In genomic region chrX:17509048-17509776, ce11 we compare ENCODE assay signal across 6 worm cellular contexts.
TF ChIP-seq lines count a peak whose summit lies in the region.

No protein-coding gene starts in this region.

TF ChIP-seq in whole organism, L1 larva, 84 proteins besides CTCF, POLR2A, EP300 and RAD21:
- peak in 2 of 6 experiments; percentile 64 to 76 for TF ChIP-seq elt-3 (tag; optimal IDR thresholded peaks at IDR 0.05; lab: Kevin White, UChicago)
- TF ChIP-seq lin-35 (GFP tag; optimal IDR thresholded peaks at IDR 0.05; lab: Kevin White, UChicago) = peak in 1 of 2 experiments; percentile 30
- TF ChIP-seq zag-1 (tag; optimal IDR thresholded peaks at IDR 0.05; lab: Kevin White, UChicago) = no peak
- TF ChIP-seq nhr-85 (tag; lab: Kevin White, UChicago) = peak; percentile 75
- peak; percentile 54 for TF ChIP-seq nhr-20 (tag; optimal IDR thresholded peaks at IDR 0.05; lab: Kevin White, UChicago)
- TF ChIP-seq elt-2 (tag; optimal IDR thresholded peaks at IDR 0.05; lab: Kevin White, UChicago) = peak; percentile 64
- TF ChIP-seq lin-39 (tag; optimal IDR thresholded peaks at IDR 0.05; lab: Kevin White, UChicago) = no peak
- TF ChIP-seq mdl-1 (tag; optimal IDR thresholded peaks at IDR 0.05; lab: Kevin White, UChicago) = peak in 1 of 2 experiments; percentile 13
- no peak for TF ChIP-seq F16B12.6 (tag; optimal IDR thresholded peaks at IDR 0.05; lab: Kevin White, UChicago)
- no peak for TF ChIP-seq dsc-1 (tag; optimal IDR thresholded peaks at IDR 0.05; lab: Kevin White, UChicago)
- peak; percentile 57 for TF ChIP-seq lin-14 (GFP tag; optimal IDR thresholded peaks at IDR 0.05; lab: Kevin White, UChicago)
- peak; percentile 26 for TF ChIP-seq nhr-71 (tag; optimal IDR thresholded peaks at IDR 0.05; lab: Kevin White, UChicago)
- TF ChIP-seq blmp-1 (tag; optimal IDR thresholded peaks at IDR 0.05; lab: Kevin White, UChicago) = peak; percentile 15
- no peak for TF ChIP-seq nhr-84 (tag; optimal IDR thresholded peaks at IDR 0.05; lab: Kevin White, UChicago)

TF ChIP-seq in whole organism, L2 larva, 48 proteins besides CTCF, POLR2A, EP300 and RAD21:
- TF ChIP-seq sma-3 (GFP tag; optimal IDR thresholded peaks at IDR 0.05; lab: Kevin White, UChicago) (peak; percentile 2), fos-1 (tag; optimal IDR thresholded peaks at IDR 0.05; lab: Kevin White, UChicago) (peak; percentile 54), nhr-6 (tag; optimal IDR thresholded peaks at IDR 0.05; lab: Kevin White, UChicago) (peak; percentile 8), sma-9 (GFP tag; optimal IDR thresholded peaks at IDR 0.05; lab: Kevin White, UChicago) (peak; percentile 79), sma-9 (tag; optimal IDR thresholded peaks at IDR 0.05; lab: Kevin White, UChicago) (no peak), lin-39 (tag; optimal IDR thresholded peaks at IDR 0.05; lab: Kevin White, UChicago) (no peak), nhr-25 (tag; optimal IDR thresholded peaks at IDR 0.05; lab: Kevin White, UChicago) (peak; percentile 41), crh-2 (tag; optimal IDR thresholded peaks at IDR 0.05; lab: Kevin White, UChicago) (peak; percentile 56), mdl-1 (tag; optimal IDR thresholded peaks at IDR 0.05; lab: Kevin White, UChicago) (peak in 1 of 2 experiments; percentile 1), R02D3.7 (tag; optimal IDR thresholded peaks at IDR 0.05; lab: Kevin White, UChicago) (no peak)

TF ChIP-seq in whole organism, L3 larva, 47 proteins besides CTCF, POLR2A, EP300 and RAD21 (continues in another document):
- TF ChIP-seq lin-15B (tag; optimal IDR thresholded peaks at IDR 0.05; lab: Kevin White, UChicago) (no peak), nhr-76 (tag; optimal IDR thresholded peaks at IDR 0.05; lab: Kevin White, UChicago) (no peak), elt-1 (tag; optimal IDR thresholded peaks at IDR 0.05; lab: Kevin White, UChicago) (no peak), jun-1 (tag; optimal IDR thresholded peaks at IDR 0.05; lab: Kevin White, UChicago) (no peak), nhr-77 (tag; optimal IDR thresholded peaks at IDR 0.05; lab: Kevin White, UChicago) (no peak), fkh-10 (GFP tag; optimal IDR thresholded peaks at IDR 0.05; lab: Kevin White, UChicago) (no peak), sea-2 (GFP tag; optimal IDR thresholded peaks at IDR 0.05; lab: Kevin White, UChicago) (no peak), elt-3 (tag; optimal IDR thresholded peaks at IDR 0.05; lab: Kevin White, UChicago) (no peak), nhr-23 (tag; optimal IDR thresholded peaks at IDR 0.05; lab: Kevin White, UChicago) (no peak), elt-2 (tag; optimal IDR thresholded peaks at IDR 0.05; lab: Kevin White, UChicago) (peak; percentile 80), mdl-1 (tag; optimal IDR thresholded peaks at IDR 0.05; lab: Kevin White, UChicago) (no peak), skn-1 (tag; optimal IDR thresholded peaks at IDR 0.05; lab: Kevin White, UChicago) (no peak), egl-5 (tag; optimal IDR thresholded peaks at IDR 0.05; lab: Kevin White, UChicago) (no peak), nhr-11 (tag; optimal IDR thresholded peaks at IDR 0.05; lab: Kevin White, UChicago) (no peak), fos-1 (tag; optimal IDR thresholded peaks at IDR 0.05; lab: Kevin White, UChicago) (no peak), ztf-4 (tag; optimal IDR thresholded peaks at IDR 0.05; lab: Kevin White, UChicago) (no peak), pha-4 (tag; optimal IDR thresholded peaks at IDR 0.05; lab: Kevin White, UChicago) (peak; percentile 60), daf-12 (tag; optimal IDR thresholded peaks at IDR 0.05; lab: Kevin White, UChicago) (no peak), ceh-16 (tag; optimal IDR thresholded peaks at IDR 0.05; lab: Kevin White, UChicago) (no peak)

TF ChIP-seq in whole organism, L4 larva, 104 proteins besides CTCF, POLR2A, EP300 and RAD21 (continues in another document):
- TF ChIP-seq F10B5.3 (tag; optimal IDR thresholded peaks at IDR 0.05; lab: Kevin White, UChicago) (no peak), ZK546.5 (tag; optimal IDR thresholded peaks at IDR 0.05; lab: Kevin White, UChicago) (no peak), aha-1 (tag; lab: Kevin White, UChicago) (peak; percentile 95), hlh-30 (tag; optimal IDR thresholded peaks at IDR 0.05; lab: Kevin White, UChicago; ENCODE audit: insufficient read depth) (peak; percentile 18), mdl-1 (tag; optimal IDR thresholded peaks at IDR 0.05; lab: Kevin White, UChicago) (peak in 1 of 2 experiments; percentile 61), dmd-6 (GFP tag; IDR thresholded peaks at IDR 0.05; lab: Robert Waterston, UW) (peak; percentile 72), zip-11 (GFP tag; IDR thresholded peaks at IDR 0.05; lab: Robert Waterston, UW) (no peak), hlh-11 (tag; optimal IDR thresholded peaks at IDR 0.05; lab: Kevin White, UChicago) (peak; percentile 75), nhr-28 (tag; optimal IDR thresholded peaks at IDR 0.05; lab: Kevin White, UChicago) (peak; percentile 78), mes-2 (tag; optimal IDR thresholded peaks at IDR 0.05; lab: Kevin White, UChicago; ENCODE audit: poor library complexity, severe bottlenecking) (no peak), pqm-1 (tag; optimal IDR thresholded peaks at IDR 0.05; lab: Kevin White, UChicago) (peak; percentile 51), D1046.2 (GFP tag; IDR thresholded peaks at IDR 0.05; lab: Robert Waterston, UW) (no peak), nhr-102 (tag; optimal IDR thresholded peaks at IDR 0.05; lab: Kevin White, UChicago) (peak; percentile 10), cey-2 (tag; optimal IDR thresholded peaks at IDR 0.05; lab: Kevin White, UChicago; ENCODE audit: borderline replicate concordance, insufficient read depth) (no peak), T20F7.1 (GFP tag; optimal IDR thresholded peaks at IDR 0.05; lab: Kevin White, UChicago) (no peak), dve-1 (tag; optimal IDR thresholded peaks at IDR 0.05; lab: Kevin White, UChicago; ENCODE audit: insufficient read depth) (peak; percentile 80), ceh-32 (tag; optimal IDR thresholded peaks at IDR 0.05; lab: Kevin White, UChicago; ENCODE audit: poor library complexity) (no peak), lin-15B (tag; optimal IDR thresholded peaks at IDR 0.05; lab: Kevin White, UChicago) (no peak)

TF ChIP-seq in whole organism, late embryonic, 69 proteins besides CTCF, POLR2A, EP300 and RAD21:
- TF ChIP-seq fax-1 (tag; optimal IDR thresholded peaks at IDR 0.05; lab: Kevin White, UChicago) (no peak), ceh-31 (tag; optimal IDR thresholded peaks at IDR 0.05; lab: Kevin White, UChicago) (no peak), C38D4.7 (GFP tag; optimal IDR thresholded peaks at IDR 0.05; lab: Kevin White, UChicago) (no peak), elt-2 (tag; optimal IDR thresholded peaks at IDR 0.05; lab: Kevin White, UChicago) (peak; percentile 65), dve-1 (tag; optimal IDR thresholded peaks at IDR 0.05; lab: Kevin White, UChicago) (peak; percentile 62)

TF ChIP-seq in whole organism, young adult, 124 proteins besides CTCF, POLR2A, EP300 and RAD21:
- no peak for TF ChIP-seq gei-17 (GFP tag; optimal IDR thresholded peaks at IDR 0.05; lab: Kevin White, UChicago)
- TF ChIP-seq cebp-2 (GFP tag; IDR thresholded peaks at IDR 0.05; lab: Robert Waterston, UW) = no peak
- no peak for TF ChIP-seq die-1 (tag; optimal IDR thresholded peaks at IDR 0.05; lab: Kevin White, UChicago)
- no peak for TF ChIP-seq zim-3 (tag; optimal IDR thresholded peaks at IDR 0.05; lab: Kevin White, UChicago)
- TF ChIP-seq aptf-2 (GFP tag; conservative IDR thresholded peaks at IDR 0.05; lab: Robert Waterston, UW) = no peak
- TF ChIP-seq hmg-1.2 (GFP tag; IDR thresholded peaks at IDR 0.05; lab: Robert Waterston, UW) = no peak
- TF ChIP-seq lin-40 (tag; optimal IDR thresholded peaks at IDR 0.05; lab: Kevin White, UChicago) = no peak
- no peak for TF ChIP-seq F22D6.2 (tag; optimal IDR thresholded peaks at IDR 0.05; lab: Kevin White, UChicago)
- no peak for TF ChIP-seq him-1 (tag; optimal IDR thresholded peaks at IDR 0.05; lab: Kevin White, UChicago)
- TF ChIP-seq nhr-90 (tag; optimal IDR thresholded peaks at IDR 0.05; lab: Kevin White, UChicago) = no peak
- peak; percentile 60 for TF ChIP-seq pha-4 (tag; optimal IDR thresholded peaks at IDR 0.05; lab: Kevin White, UChicago)
- TF ChIP-seq nhr-80 (tag; optimal IDR thresholded peaks at IDR 0.05; lab: Kevin White, UChicago) = peak; percentile 73
- TF ChIP-seq nfya-2 (GFP tag; IDR thresholded peaks at IDR 0.05; lab: Robert Waterston, UW) = no peak
- no peak for TF ChIP-seq zfh-2 (GFP tag; conservative IDR thresholded peaks at IDR 0.05; lab: Robert Waterston, UW)
- no peak for TF ChIP-seq nfya-1 (tag; optimal IDR thresholded peaks at IDR 0.05; lab: Kevin White, UChicago; ENCODE audit: borderline replicate concordance, insufficient read depth)
TF ChIP-seq in whole organism, young adult: peak in this region for 2.
